In the genomic region with DNA sequence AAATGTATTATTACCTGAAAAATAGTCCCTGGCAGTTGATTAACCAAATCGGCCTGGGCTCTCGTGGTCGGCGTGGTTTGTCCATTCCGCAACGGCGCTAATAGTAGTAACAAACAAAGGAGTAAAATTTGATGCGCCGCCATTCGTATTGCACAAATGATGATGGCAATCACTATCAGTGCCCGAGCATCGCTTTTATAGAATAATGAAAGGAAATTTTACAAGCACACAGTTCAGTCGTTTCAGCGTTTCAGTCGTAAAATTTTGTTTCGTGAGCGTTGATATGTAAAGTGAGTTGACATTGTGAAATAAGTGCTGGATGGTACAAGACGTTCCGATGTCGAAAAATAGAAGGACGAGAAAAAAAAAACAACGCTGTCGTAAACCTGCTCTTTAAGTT, we compare ENCODE assay signal across 5 worm cellular contexts.
A peak's percentile ranks its signal among the peaks of the same experiment; 100 is the strongest.
TF ChIP-seq lines count a peak whose summit lies in the region.

Gene Y16B4A.2, minus strand, starts transcription at position 170 of the 400 bp plus-strand sequence.

TF ChIP-seq in whole organism, L1 larva, 84 proteins besides CTCF, POLR2A, EP300 and RAD21:
- TF ChIP-seq egl-13 (tag; optimal IDR thresholded peaks at IDR 0.05; lab: Kevin White, UChicago), result no peak
- TF ChIP-seq elt-2 (tag; optimal IDR thresholded peaks at IDR 0.05; lab: Kevin White, UChicago), result peak; percentile 8
- no peak for TF ChIP-seq nhr-12 (tag; optimal IDR thresholded peaks at IDR 0.05; lab: Kevin White, UChicago)

TF ChIP-seq in whole organism, L2 larva, 48 proteins besides CTCF, POLR2A, EP300 and RAD21:
- TF ChIP-seq lin-39 (tag; optimal IDR thresholded peaks at IDR 0.05; lab: Kevin White, UChicago), result no peak
- no peak for TF ChIP-seq peb-1 (tag; optimal IDR thresholded peaks at IDR 0.05; lab: Kevin White, UChicago)
- no peak for TF ChIP-seq F13H6.1 (tag; optimal IDR thresholded peaks at IDR 0.05; lab: Kevin White, UChicago)
- no peak for TF ChIP-seq aly-2 (tag; optimal IDR thresholded peaks at IDR 0.05; lab: Kevin White, UChicago)
- no peak for TF ChIP-seq lin-13 (GFP tag; optimal IDR thresholded peaks at IDR 0.05; lab: Kevin White, UChicago)
- TF ChIP-seq fos-1 (tag; optimal IDR thresholded peaks at IDR 0.05; lab: Kevin White, UChicago), result peak; percentile 38

TF ChIP-seq in whole organism, L3 larva, 47 proteins besides CTCF, POLR2A, EP300 and RAD21:
- TF ChIP-seq ZK546.5 (tag; optimal IDR thresholded peaks at IDR 0.05; lab: Kevin White, UChicago) (no peak), pqm-1 (tag; optimal IDR thresholded peaks at IDR 0.05; lab: Kevin White, UChicago) (peak; percentile 51), ceh-16 (tag; optimal IDR thresholded peaks at IDR 0.05; lab: Kevin White, UChicago) (no peak), elt-2 (tag; optimal IDR thresholded peaks at IDR 0.05; lab: Kevin White, UChicago) (peak; percentile 53), nhr-237 (tag; optimal IDR thresholded peaks at IDR 0.05; lab: Kevin White, UChicago) (no peak), R02D3.7 (tag; optimal IDR thresholded peaks at IDR 0.05; lab: Kevin White, UChicago) (no peak), mml-1 (tag; optimal IDR thresholded peaks at IDR 0.05; lab: Kevin White, UChicago) (no peak), hmg-11 (tag; optimal IDR thresholded peaks at IDR 0.05; lab: Kevin White, UChicago) (no peak), lin-15B (tag; optimal IDR thresholded peaks at IDR 0.05; lab: Kevin White, UChicago) (no peak), nhr-23 (tag; optimal IDR thresholded peaks at IDR 0.05; lab: Kevin White, UChicago) (no peak), ztf-11 (tag; optimal IDR thresholded peaks at IDR 0.05; lab: Kevin White, UChicago) (no peak)

TF ChIP-seq in whole organism, L4 larva, 104 proteins besides CTCF, POLR2A, EP300 and RAD21:
- no peak for TF ChIP-seq cey-2 (tag; optimal IDR thresholded peaks at IDR 0.05; lab: Kevin White, UChicago; ENCODE audit: borderline replicate concordance, insufficient read depth)
- TF ChIP-seq dmd-6 (GFP tag; IDR thresholded peaks at IDR 0.05; lab: Robert Waterston, UW), result peak; percentile 39; the same call in 1 of the 2 replicates
- peak; percentile 10 for TF ChIP-seq hlh-11 (tag; optimal IDR thresholded peaks at IDR 0.05; lab: Kevin White, UChicago)
- peak; percentile 70; the same call in 1 of the 2 replicates for TF ChIP-seq php-3 (GFP tag; IDR thresholded peaks at IDR 0.05; lab: Robert Waterston, UW)
- no peak for TF ChIP-seq ceh-32 (tag; optimal IDR thresholded peaks at IDR 0.05; lab: Kevin White, UChicago; ENCODE audit: poor library complexity)
- TF ChIP-seq dve-1 (tag; optimal IDR thresholded peaks at IDR 0.05; lab: Kevin White, UChicago; ENCODE audit: insufficient read depth), result no peak
- no peak for TF ChIP-seq mxl-3 (GFP tag; optimal IDR thresholded peaks at IDR 0.05; lab: Kevin White, UChicago)
- TF ChIP-seq D1046.2 (GFP tag; IDR thresholded peaks at IDR 0.05; lab: Robert Waterston, UW), result no peak
- TF ChIP-seq pqm-1 (tag; optimal IDR thresholded peaks at IDR 0.05; lab: Kevin White, UChicago), result peak; percentile 46
- no peak for TF ChIP-seq mep-1 (tag; optimal IDR thresholded peaks at IDR 0.05; lab: Kevin White, UChicago)
- no peak for TF ChIP-seq pha-4 (GFP tag; IDR thresholded peaks at IDR 0.05; lab: Robert Waterston, UW)
- no peak for TF ChIP-seq pha-4 (tag; optimal IDR thresholded peaks at IDR 0.05; lab: Kevin White, UChicago)
- peak; percentile 27 for TF ChIP-seq nhr-28 (tag; optimal IDR thresholded peaks at IDR 0.05; lab: Kevin White, UChicago)

TF ChIP-seq in whole organism, young adult, 124 proteins besides CTCF, POLR2A, EP300 and RAD21:
- no peak for TF ChIP-seq madf-3 (GFP tag; IDR thresholded peaks at IDR 0.05; lab: Robert Waterston, UW)
- peak; percentile 43 for TF ChIP-seq nhr-80 (tag; optimal IDR thresholded peaks at IDR 0.05; lab: Kevin White, UChicago)
